Worm (Caenorhabditis elegans) whole organism, L1 larva: Measurements from ENCODE around the gene ehs-1.

Experiments
- aha-1 ChIP-seq: fragments of 150-350 bp; optimal IDR thresholded peaks from 2 replicates; lab custom pipeline; 2014; ENCODE audit warnings: missing biosample characterization, missing genetic modification characterization
- ama-1 ChIP-seq: fragments of 150-350 bp; optimal IDR thresholded peaks from 2 replicates; lab custom pipeline; 2014
- blmp-1 ChIP-seq: fragments of 150-350 bp; optimal IDR thresholded peaks from 2 replicates; lab custom pipeline; 2014; ENCODE audit warnings: missing biosample characterization, missing genetic modification characterization
- ceh-82 ChIP-seq, 3 experiments: fragments of 150-350 bp in 1 of 3; sonication (generic microtip) in 2 of 3; optimal IDR thresholded peaks; 2 replicates each; lab custom pipeline; 2014 to 2017; ENCODE audit warnings: missing biosample characterization in 3 of 3, missing genetic modification characterization in 3 of 3
- ces-1 ChIP-seq: fragments of 150-350 bp; optimal IDR thresholded peaks from 2 replicates; lab custom pipeline; 2014; ENCODE audit warnings: missing biosample characterization, missing genetic modification reagents, missing genetic modification characterization
- elt-2 ChIP-seq: sonication (generic microtip); optimal IDR thresholded peaks from 2 replicates; lab custom pipeline; 2016; ENCODE audit warnings: missing genetic modification characterization, mild to moderate bottlenecking, inconsistent platforms, missing compliant biosample characterization, missing genetic modification reagents
- nhr-28 ChIP-seq: fragments of 150-350 bp; optimal IDR thresholded peaks from 2 replicates; lab custom pipeline; 2014; ENCODE audit warnings: missing biosample characterization, missing genetic modification characterization
- pax-3 ChIP-seq: fragments of 200-800 bp; sonication (Bioruptor generic); optimal IDR thresholded peaks from 2 replicates; lab custom pipeline; 2018; ENCODE audit warnings: mild to moderate bottlenecking, missing genetic modification characterization, moderate library complexity, missing compliant biosample characterization
- snpc-4 ChIP-seq: fragments of 150-350 bp; optimal IDR thresholded peaks from 2 replicates; lab custom pipeline; 2014; ENCODE audit warnings: missing biosample characterization, missing genetic modification characterization
- tbx-2 ChIP-seq: sonication (generic microtip); optimal IDR thresholded peaks from 2 replicates; lab custom pipeline; 2016; ENCODE audit warnings: missing genetic modification characterization, missing compliant biosample characterization
- zag-1 ChIP-seq: fragments of 150-350 bp; optimal IDR thresholded peaks from 2 replicates; lab custom pipeline; 2014; ENCODE audit warnings: missing biosample characterization, missing genetic modification characterization

DNA sequence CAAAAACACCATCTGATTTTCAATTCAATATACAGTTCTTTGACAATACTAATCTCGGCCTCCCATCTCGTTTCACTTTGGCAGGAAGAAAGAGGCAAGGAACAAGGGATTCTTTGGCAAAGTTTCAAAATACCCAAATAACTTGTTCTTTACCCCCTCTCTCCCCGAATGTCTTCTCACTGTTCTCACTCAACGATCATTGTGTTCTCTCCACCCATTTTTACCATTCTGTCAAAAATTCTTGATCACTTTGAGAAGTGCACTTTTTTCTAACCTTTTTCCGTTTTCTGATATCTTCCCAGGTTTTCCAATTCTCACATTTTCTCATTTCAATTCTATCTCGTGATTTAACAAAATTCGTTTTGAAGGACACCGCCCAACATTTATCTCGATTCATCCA lies 33.6 kb downstream of the ehs-1 start, which contains the start of gene H41C03.1:
- TF ChIP-seq aha-1 (no peak), ces-1 (GFP tag; lab: Kevin White, UChicago) (no peak), blmp-1 (tag; lab: Kevin White, UChicago) (peak; percentile 17), ama-1 (lab: Kevin White, UChicago) (no peak), ceh-82 (tag; optimal IDR thresholded peaks at IDR 0.05; lab: Kevin White, UChicago) (no peak), snpc-4 (no peak), tbx-2 (tag; lab: Kevin White, UChicago) (no peak), pax-3 (no peak), zag-1 (tag; lab: Kevin White, UChicago) (no peak), nhr-28 (tag; lab: Kevin White, UChicago) (no peak), elt-2 (tag; lab: Kevin White, UChicago) (no peak)
